Fruit fly (Drosophila melanogaster) whole organism, embryonic: ENCODE results near the gene Nagk.

Experiments used
- Bdp1 ChIP-seq: fragments of 200-800 bp; sonication (Bioruptor generic); optimal IDR thresholded peaks from 3 replicates; lab custom pipeline; 2016; ENCODE audit warnings: missing biosample characterization, missing genetic modification characterization
- Bteb2 ChIP-seq: fragments of 200-800 bp; sonication (Bioruptor generic); optimal IDR thresholded peaks from 2 replicates; lab custom pipeline; 2016; ENCODE audit warnings: missing biosample characterization, missing genetic modification characterization
- CG12299 ChIP-seq: fragments of 200-800 bp; sonication (Bioruptor generic); optimal IDR thresholded peaks from 2 replicates; lab custom pipeline; 2018; ENCODE audit warnings: missing biosample characterization, mild to moderate bottlenecking, missing genetic modification characterization
- CG1233 ChIP-seq: fragments of 200-800 bp; sonication (Bioruptor generic); optimal IDR thresholded peaks from 4 replicates; lab custom pipeline; 2018; ENCODE audit warnings: missing biosample characterization, mild to moderate bottlenecking, missing genetic modification characterization
- CG12391 ChIP-seq: fragments of 200-800 bp; sonication (Bioruptor generic); optimal IDR thresholded peaks from 3 replicates; lab custom pipeline; 2018; ENCODE audit warnings: missing biosample characterization, mild to moderate bottlenecking, missing genetic modification characterization, moderate library complexity
- CG12659 ChIP-seq: fragments of 200-800 bp; sonication (Bioruptor generic); optimal IDR thresholded peaks from 3 replicates; lab custom pipeline; 2017; ENCODE audit warnings: mild to moderate bottlenecking, missing biosample characterization, missing genetic modification reagents, missing genetic modification characterization
- CG12744 ChIP-seq: fragments of 200-800 bp; sonication (Bioruptor generic); optimal IDR thresholded peaks from 2 replicates; lab custom pipeline; 2016; ENCODE audit warnings: missing biosample characterization, missing genetic modification characterization
- CG14710 ChIP-seq: fragments of 200-800 bp; sonication (Bioruptor generic); optimal IDR thresholded peaks from 3 replicates; lab custom pipeline; 2019; ENCODE audit warnings: missing biosample characterization, mild to moderate bottlenecking, missing genetic modification characterization, moderate library complexity
- CG15514 ChIP-seq: fragments of 200-800 bp; sonication (Bioruptor generic); optimal IDR thresholded peaks from 3 replicates; lab custom pipeline; 2017; ENCODE audit warnings: missing biosample characterization, missing genetic modification characterization, mild to moderate bottlenecking, moderate library complexity, missing genetic modification reagents
- CG17829 ChIP-seq: fragments of 200-800 bp; optimal IDR thresholded peaks from 2 replicates; lab custom pipeline; 2019; ENCODE audit warnings: missing biosample characterization, mild to moderate bottlenecking, missing genetic modification characterization, moderate library complexity
- CG3281 ChIP-seq: fragments of 200-800 bp; sonication (Bioruptor generic); optimal IDR thresholded peaks from 3 replicates; lab custom pipeline; 2017; ENCODE audit warnings: missing biosample characterization, mild to moderate bottlenecking, missing genetic modification characterization
- CG34422 ChIP-seq: fragments of 200-800 bp; sonication (Bioruptor generic); IDR thresholded peaks from 3 replicates; pipeline ENCODE4 v1.3.6; 2022; ENCODE audit warnings: missing biosample characterization, missing genetic modification characterization
- CG4707 ChIP-seq: fragments of 200-800 bp; sonication (Bioruptor generic); optimal IDR thresholded peaks from 2 replicates; lab custom pipeline; 2018; ENCODE audit warnings: missing biosample characterization, mild to moderate bottlenecking, missing genetic modification characterization, moderate library complexity
- CG4854 ChIP-seq: fragments of 200-800 bp; sonication (Bioruptor generic); optimal IDR thresholded peaks from 2 replicates; lab custom pipeline; 2016; ENCODE audit warnings: missing biosample characterization, missing genetic modification characterization, inconsistent platforms
- CG7271 ChIP-seq: fragments of 200-800 bp; sonication (Bioruptor generic); optimal IDR thresholded peaks from 2 replicates; lab custom pipeline; 2018; ENCODE audit warnings: missing biosample characterization, mild to moderate bottlenecking, missing genetic modification characterization, moderate library complexity
- CG8924 ChIP-seq: fragments of 200-800 bp; optimal IDR thresholded peaks from 3 replicates; lab custom pipeline; 2019; ENCODE audit warnings: missing biosample characterization, mild to moderate bottlenecking, missing genetic modification characterization, moderate library complexity
- CG9215 ChIP-seq: fragments of 200-800 bp; sonication (Bioruptor generic); IDR thresholded peaks from 2 replicates; pipeline ENCODE4 v1.3.6; 2022; ENCODE audit warnings: missing biosample characterization, missing genetic modification characterization
- CG9727 ChIP-seq: fragments of 200-800 bp; sonication (Bioruptor generic); optimal IDR thresholded peaks from 3 replicates; lab custom pipeline; 2017; ENCODE audit warnings: missing biosample characterization, mild to moderate bottlenecking, missing genetic modification characterization
- CG9817 ChIP-seq: fragments of 200-800 bp; sonication (Bioruptor generic); optimal IDR thresholded peaks from 2 replicates; lab custom pipeline; 2018; ENCODE audit warnings: missing biosample characterization, mild to moderate bottlenecking, missing genetic modification characterization, moderate library complexity
- CG9932 ChIP-seq: fragments of 200-800 bp; sonication (Bioruptor generic); IDR thresholded peaks from 2 replicates; pipeline ENCODE4 v1.3.6; 2022; ENCODE audit warnings: missing biosample characterization, missing genetic modification characterization
- CTCF ChIP-seq: fragments of 200-800 bp; sonication (Bioruptor generic); optimal IDR thresholded peaks from 2 replicates; lab custom pipeline; 2017; ENCODE audit warnings: missing biosample characterization, mild to moderate bottlenecking, missing genetic modification characterization, moderate library complexity
- Doc3 ChIP-seq: fragments of 200-800 bp; sonication (Bioruptor generic); IDR thresholded peaks from 3 replicates; pipeline ENCODE4 v1.3.6; 2022; ENCODE audit warnings: missing biosample characterization, missing genetic modification characterization; ENCODE audit not compliant: partially characterized antibody
- Dref ChIP-seq: fragments of 200-800 bp; sonication (Bioruptor generic); IDR thresholded peaks from 2 replicates; pipeline ENCODE4 v1.3.6; 2022; ENCODE audit warnings: missing biosample characterization, missing genetic modification characterization
- Ets97D ChIP-seq: fragments of 200-800 bp; sonication (Bioruptor generic); optimal IDR thresholded peaks from 3 replicates; lab custom pipeline; 2016; ENCODE audit warnings: missing biosample characterization, missing genetic modification characterization
- Fer3 ChIP-seq: fragments of 200-800 bp; sonication (Bioruptor generic); optimal IDR thresholded peaks from 2 replicates; lab custom pipeline; 2018; ENCODE audit warnings: missing biosample characterization, mild to moderate bottlenecking, missing genetic modification characterization, moderate library complexity
- Gug ChIP-seq: fragments of 200-800 bp; sonication (Bioruptor generic); IDR thresholded peaks from 4 replicates; pipeline ENCODE4 v1.3.6; 2022; ENCODE audit warnings: missing biosample characterization, missing genetic modification characterization
- H15 ChIP-seq: fragments of 200-800 bp; sonication (Bioruptor generic); IDR thresholded peaks from 3 replicates; pipeline ENCODE4 v1.3.6; 2022; ENCODE audit warnings: missing biosample characterization, missing genetic modification characterization
- Hand ChIP-seq: fragments of 200-800 bp; sonication (Bioruptor generic); optimal IDR thresholded peaks from 2 replicates; lab custom pipeline; 2017; ENCODE audit warnings: mild to moderate bottlenecking, missing biosample characterization, missing genetic modification reagents, missing genetic modification characterization
- HmgD ChIP-seq: fragments of 200-800 bp; sonication (Bioruptor generic); optimal IDR thresholded peaks from 3 replicates; lab custom pipeline; 2016; ENCODE audit warnings: missing biosample characterization, missing genetic modification characterization
- HmgZ ChIP-seq: fragments of 200-800 bp; sonication (Bioruptor generic); optimal IDR thresholded peaks from 2 replicates; lab custom pipeline; 2018; ENCODE audit warnings: missing biosample characterization, mild to moderate bottlenecking, missing genetic modification characterization
- Mad ChIP-seq: fragments of 200-800 bp; sonication (Bioruptor generic); optimal IDR thresholded peaks from 2 replicates; lab custom pipeline; 2016; ENCODE audit warnings: missing biosample characterization, missing genetic modification characterization
- NfI ChIP-seq: fragments of 200-800 bp; sonication (Bioruptor generic); optimal IDR thresholded peaks from 3 replicates; lab custom pipeline; 2018; ENCODE audit warnings: missing biosample characterization, mild to moderate bottlenecking, missing genetic modification characterization, moderate library complexity
- Optix ChIP-seq: fragments of 200-800 bp; sonication (Bioruptor generic); IDR thresholded peaks from 3 replicates; pipeline ENCODE4 v1.3.6; 2022; ENCODE audit warnings: missing biosample characterization, missing genetic modification characterization
- PHDP ChIP-seq: fragments of 200-800 bp; sonication (Bioruptor generic); optimal IDR thresholded peaks from 3 replicates; lab custom pipeline; 2018; ENCODE audit warnings: missing biosample characterization, mild to moderate bottlenecking, missing genetic modification characterization, moderate library complexity
- Pdp1 ChIP-seq, 2 experiments: fragments of 200-800 bp; sonication (Bioruptor generic); optimal IDR thresholded peaks; 3 replicates each; lab custom pipeline; 2016; ENCODE audit warnings: missing biosample characterization in 2 of 2, missing genetic modification characterization in 2 of 2, mild to moderate bottlenecking in 1 of 2, moderate library complexity in 1 of 2
- Scr ChIP-seq: fragments of 200-800 bp; sonication (Bioruptor generic); IDR thresholded peaks from 2 replicates; pipeline ENCODE4 v1.3.6; 2022; ENCODE audit warnings: missing biosample characterization, missing genetic modification characterization; ENCODE audit not compliant: partially characterized antibody
- amos ChIP-seq: fragments of 200-800 bp; sonication (Bioruptor generic); IDR thresholded peaks from 2 replicates; pipeline ENCODE4 v1.3.6; 2022; ENCODE audit warnings: missing biosample characterization, missing genetic modification characterization; ENCODE audit not compliant: partially characterized antibody
- dpn ChIP-seq, 2 experiments: fragments of 200-800 bp; sonication (Bioruptor generic); optimal IDR thresholded peaks; 3 replicates each; lab custom pipeline; 2016; ENCODE audit warnings: missing biosample characterization in 2 of 2, missing genetic modification characterization in 2 of 2
- gcm ChIP-seq: fragments of 200-800 bp; sonication (Bioruptor generic); optimal IDR thresholded peaks from 2 replicates; lab custom pipeline; 2019; ENCODE audit warnings: missing biosample characterization, mild to moderate bottlenecking, missing genetic modification characterization, moderate library complexity
- hth ChIP-seq: fragments of >200 bp; optimal IDR thresholded peaks from 2 replicates; lab custom pipeline; 2017; ENCODE audit warnings: inconsistent platforms
- ind ChIP-seq: fragments of 200-800 bp; sonication (Bioruptor generic); optimal IDR thresholded peaks from 3 replicates; lab custom pipeline; 2016; ENCODE audit warnings: missing biosample characterization, missing genetic modification characterization
- luna ChIP-seq: fragments of 200-800 bp; sonication (Bioruptor generic); optimal IDR thresholded peaks from 2 replicates; lab custom pipeline; 2016; ENCODE audit warnings: missing biosample characterization, missing genetic modification characterization
- phol ChIP-seq: fragments of 200-800 bp; sonication (Bioruptor generic); optimal IDR thresholded peaks from 3 replicates; lab custom pipeline; 2018; ENCODE audit warnings: missing biosample characterization, mild to moderate bottlenecking, missing genetic modification characterization, moderate library complexity
- pzg ChIP-seq: fragments of 200-800 bp; sonication (Bioruptor generic); optimal IDR thresholded peaks from 3 replicates; lab custom pipeline; 2018; ENCODE audit warnings: missing biosample characterization, mild to moderate bottlenecking, missing genetic modification characterization, moderate library complexity
- scrt ChIP-seq: fragments of 200-800 bp; sonication (Bioruptor generic); optimal IDR thresholded peaks from 2 replicates; lab custom pipeline; 2018; ENCODE audit warnings: missing biosample characterization, mild to moderate bottlenecking, missing genetic modification characterization, moderate library complexity
- slbo ChIP-seq: fragments of 200-800 bp; sonication (Bioruptor generic); IDR thresholded peaks from 2 replicates; pipeline ENCODE4 v1.3.6; 2022; ENCODE audit warnings: missing biosample characterization, missing genetic modification characterization
- slp2 ChIP-seq: fragments of 200-800 bp; sonication (Bioruptor generic); optimal IDR thresholded peaks from 2 replicates; lab custom pipeline; 2016; ENCODE audit warnings: missing biosample characterization, missing genetic modification characterization
- sob ChIP-seq: fragments of 200-800 bp; sonication (Bioruptor generic); IDR thresholded peaks from 2 replicates; pipeline ENCODE4 v1.3.6; 2022; ENCODE audit warnings: missing biosample characterization, missing genetic modification characterization
- tin ChIP-seq: fragments of 200-800 bp; sonication (Bioruptor generic); optimal IDR thresholded peaks from 3 replicates; lab custom pipeline; 2016; ENCODE audit warnings: missing biosample characterization, missing genetic modification characterization
- tll ChIP-seq, 2 experiments: fragments of 200-800 bp in 1 of 2; fragments of >200 bp in 1 of 2; sonication (Bioruptor generic) in 1 of 2; optimal IDR thresholded peaks; 2 replicates each; lab custom pipeline; 2017 to 2019; ENCODE audit warnings: missing biosample characterization in 2 of 2, missing genetic modification characterization in 2 of 2, mild to moderate bottlenecking in 1 of 2, moderate library complexity in 1 of 2

The Nagk gene

DNA sequence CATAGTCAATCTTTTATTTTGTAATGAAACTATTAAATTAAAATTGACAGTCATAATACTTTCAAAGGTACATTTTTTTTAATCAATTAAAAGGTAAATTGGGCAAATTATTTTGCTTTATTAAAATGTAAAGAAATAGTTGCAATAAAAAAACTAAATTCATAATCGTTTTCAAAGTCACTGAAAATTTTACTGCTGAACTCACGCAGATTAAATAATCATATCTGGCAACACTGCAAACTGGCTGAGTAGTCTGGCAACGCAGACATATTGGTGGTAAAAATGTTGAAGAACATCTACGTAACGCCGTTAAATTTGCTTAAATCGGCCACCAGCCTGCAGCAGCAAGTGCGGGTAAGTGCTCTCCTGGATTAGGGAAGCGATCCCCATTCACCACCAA, 12.6 kb downstream of the Nagk start, which contains the start of gene mRpL9 (continued):
- TF ChIP-seq CG3281 (no peak), Bteb2 (GFP tag; lab: Kevin White, UChicago) (peak; percentile 12), sob (GFP tag; lab: Robert Waterston, UW) (peak; percentile 43; the same call in 1 of the 2 replicates), gcm (GFP tag; lab: Kevin White, UChicago) (no peak), CG17829 (tag; lab: Kevin White, UChicago) (peak; percentile 32), Dref (GFP tag; lab: Robert Waterston, UW) (peak; percentile 29; the same call in 1 of the 2 replicates), H15 (no peak), CG12744 (GFP tag; lab: Kevin White, UChicago) (peak; percentile 5), CG9817 (tag; lab: Kevin White, UChicago) (peak; percentile 33), pzg (GFP tag; lab: Kevin White, UChicago) (peak; percentile 69), tll (GFP tag; optimal IDR thresholded peaks at IDR 0.05; lab: Kevin White, UChicago) (peak in 1 of 2 experiments; percentile 34), Hand (no peak), dpn (GFP tag; optimal IDR thresholded peaks at IDR 0.05; lab: Kevin White, UChicago) (peak in 1 of 2 experiments; percentile 34), Optix (GFP tag; lab: Robert Waterston, UW) (no peak), CG12391 (tag; lab: Kevin White, UChicago) (peak; percentile 42), CTCF (GFP tag; lab: Kevin White, UChicago) (peak; percentile 26), amos (GFP tag; lab: Robert Waterston, UW) (peak; percentile 26; the same call in 1 of the 2 replicates), phol (tag; lab: Kevin White, UChicago) (peak; percentile 52), hth (lab: Kevin White, UChicago) (no peak), CG9727 (GFP tag; lab: Kevin White, UChicago) (peak; percentile 0), HmgD (GFP tag; lab: Kevin White, UChicago) (peak; percentile 17), Ets97D (GFP tag; lab: Kevin White, UChicago) (peak; percentile 44), Fer3 (tag; lab: Kevin White, UChicago) (peak; percentile 35), CG15514 (peak; percentile 52), Scr (peak; percentile 27; the same call in 1 of the 2 replicates), CG9932 (GFP tag; lab: Robert Waterston, UW) (peak; percentile 60), Doc3 (GFP tag; lab: Robert Waterston, UW) (peak; percentile 34; the same call in 1 of the 3 replicates), scrt (no peak), CG34422 (GFP tag; lab: Robert Waterston, UW) (no peak), CG12659 (peak; percentile 46), CG8924 (tag; lab: Kevin White, UChicago) (no peak), CG4854 (GFP tag; lab: Kevin White, UChicago) (no peak), slbo (GFP tag; lab: Robert Waterston, UW) (peak; percentile 63), CG1233 (GFP tag; lab: Kevin White, UChicago) (no peak), Bdp1 (GFP tag; lab: Kevin White, UChicago) (no peak), CG4707 (GFP tag; lab: Kevin White, UChicago) (no peak), CG9215 (GFP tag; lab: Robert Waterston, UW) (peak; percentile 25; the same call in 1 of the 2 replicates), PHDP (tag; lab: Kevin White, UChicago) (peak; percentile 32), CG14710 (tag; lab: Kevin White, UChicago) (peak; percentile 64), CG7271 (tag; lab: Kevin White, UChicago) (no peak), slp2 (GFP tag; lab: Kevin White, UChicago) (no peak), Mad (peak; percentile 22), ind (GFP tag; lab: Kevin White, UChicago) (peak; percentile 21), CG12299 (no peak), Gug (GFP tag; lab: Robert Waterston, UW) (peak; percentile 41; the same call in 1 of the 4 replicates), NfI (GFP tag; lab: Kevin White, UChicago) (peak; percentile 4), Pdp1 (GFP tag; optimal IDR thresholded peaks at IDR 0.05; lab: Kevin White, UChicago) (peak in 1 of 2 experiments; percentile 93), HmgZ (tag; lab: Kevin White, UChicago) (peak; percentile 58), tin (GFP tag; lab: Kevin White, UChicago) (peak; percentile 20), luna (GFP tag; lab: Kevin White, UChicago) (no peak)
